Worm (Caenorhabditis elegans): ENCODE data around the gene srz-9.
"Not testable (repeated sequence)": the region's sequence is repeated elsewhere in the genome, so short reads cannot be mapped to it uniquely, and the experiment has no call there.

DNA sequence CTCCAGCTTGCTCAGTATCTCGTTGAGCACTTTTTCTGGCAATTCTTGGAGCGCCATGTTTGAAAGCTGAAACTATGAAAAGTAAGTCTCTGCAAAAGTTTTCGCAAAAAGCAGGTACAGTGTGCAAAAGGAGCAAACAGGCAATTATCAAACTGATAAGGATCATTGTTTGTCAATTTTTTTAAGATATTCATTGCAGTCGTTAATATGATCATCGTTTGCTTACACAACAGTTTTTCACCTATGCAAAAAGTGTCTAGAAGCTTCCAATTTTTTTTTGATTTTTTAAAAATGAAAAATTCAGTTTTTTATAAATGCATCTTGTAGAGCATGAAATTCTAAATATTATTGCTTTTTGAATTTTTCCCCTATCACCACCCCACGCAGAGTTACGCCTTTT lies 5.4 kb upstream of the srz-9 start, which contains the start of gene fbxa-78:
- not testable (repeated sequence) for TF ChIP-seq ceh-13 (GFP tag; optimal IDR thresholded peaks at IDR 0.05); flt-1 (GFP tag; IDR thresholded peaks at IDR 0.05); ama-1 (optimal IDR thresholded peaks at IDR 0.05); tbx-37 (GFP tag; conservative IDR thresholded peaks at IDR 0.05); sea-1 (GFP tag; conservative IDR thresholded peaks at IDR 0.05); aly-1 (tag; optimal IDR thresholded peaks at IDR 0.05); hmbx-1 (tag; optimal IDR thresholded peaks at IDR 0.05); hnd-1 (tag; optimal IDR thresholded peaks at IDR 0.05)

All from whole organism, early embryonic.